ENCODE assay signal across 1 fruit fly cellular context in genomic region chrX:15860479-15860878, dm6.
TF ChIP-seq lines count a peak whose summit lies in the region.

No protein-coding gene starts in this region.

TF ChIP-seq in whole organism, embryonic, 481 proteins besides CTCF, POLR2A, EP300 and RAD21 (continued from another document):
- TF ChIP-seq CG2678 (tag; optimal IDR thresholded peaks at IDR 0.05; lab: Kevin White, UChicago) (peak; percentile 11), crc (GFP tag; optimal IDR thresholded peaks at IDR 0.05; lab: Kevin White, UChicago) (no peak), corto (GFP tag; optimal IDR thresholded peaks at IDR 0.05; lab: Kevin White, UChicago) (no peak), GATAe (GFP tag; conservative IDR thresholded peaks at IDR 0.05; lab: Robert Waterston, UW) (peak; percentile 59), CG6683 (GFP tag; optimal IDR thresholded peaks at IDR 0.05; lab: Kevin White, UChicago) (no peak), CG10209 (GFP tag; optimal IDR thresholded peaks at IDR 0.05; lab: Kevin White, UChicago) (no peak), Sox100B (GFP tag; optimal IDR thresholded peaks at IDR 0.05; lab: Kevin White, UChicago) (no peak), Scr (GFP tag; IDR thresholded peaks at IDR 0.05; lab: Robert Waterston, UW; ENCODE audit: partially characterized antibody) (no peak), pan (optimal IDR thresholded peaks at IDR 0.05; lab: Kevin White, UChicago) (no peak), pan (GFP tag; optimal IDR thresholded peaks at IDR 0.05 in 1 of 2, IDR thresholded peaks at IDR 0.05 in 1 of 2) (peak in 1 of 2 experiments; percentile 69), CG15073 (GFP tag; optimal IDR thresholded peaks at IDR 0.05; lab: Kevin White, UChicago) (no peak), MBD-R2 (GFP tag; IDR thresholded peaks at IDR 0.05; lab: Robert Waterston, UW) (peak; percentile 41), trem (tag; optimal IDR thresholded peaks at IDR 0.05; lab: Kevin White, UChicago) (no peak), sna (GFP tag; IDR thresholded peaks at IDR 0.05; lab: Robert Waterston, UW; ENCODE audit: partially characterized antibody) (no peak), sima (GFP tag; optimal IDR thresholded peaks at IDR 0.05; lab: Kevin White, UChicago) (no peak), zfh2 (GFP tag; optimal IDR thresholded peaks at IDR 0.05; lab: Kevin White, UChicago) (no peak), maf-S (GFP tag; optimal IDR thresholded peaks at IDR 0.05; lab: Kevin White, UChicago) (no peak), CG3726 (GFP tag; IDR thresholded peaks at IDR 0.05; lab: Robert Waterston, UW) (no peak), CG8944 (GFP tag; optimal IDR thresholded peaks at IDR 0.05; lab: Kevin White, UChicago) (no peak), Oaz (GFP tag; IDR thresholded peaks at IDR 0.05; lab: Robert Waterston, UW) (no peak), Tbp (GFP tag; optimal IDR thresholded peaks at IDR 0.05; lab: Kevin White, UChicago) (no peak), CG3065 (GFP tag; optimal IDR thresholded peaks at IDR 0.05; lab: Kevin White, UChicago) (no peak), CG10366 (GFP tag; IDR thresholded peaks at IDR 0.05; lab: Robert Waterston, UW) (no peak), CG14710 (tag; optimal IDR thresholded peaks at IDR 0.05; lab: Kevin White, UChicago) (no peak), fd64A (GFP tag; optimal IDR thresholded peaks at IDR 0.05; lab: Kevin White, UChicago) (no peak), CG18599 (GFP tag; optimal IDR thresholded peaks at IDR 0.05; lab: Kevin White, UChicago) (no peak), ap (GFP tag; IDR thresholded peaks at IDR 0.05; lab: Robert Waterston, UW) (no peak), pb (GFP tag; optimal IDR thresholded peaks at IDR 0.05; lab: Kevin White, UChicago) (no peak), CG18764 (GFP tag; optimal IDR thresholded peaks at IDR 0.05; lab: Kevin White, UChicago) (no peak), chm (GFP tag; IDR thresholded peaks at IDR 0.05; lab: Robert Waterston, UW) (0 out of 2 replicates have a peak, but pooled peaks have one; percentile 62), jigr1 (GFP tag; IDR thresholded peaks at IDR 0.05; lab: Robert Waterston, UW) (no peak), dati (GFP tag; IDR thresholded peaks at IDR 0.05; lab: Robert Waterston, UW) (no peak), p53 (GFP tag; optimal IDR thresholded peaks at IDR 0.05; lab: Kevin White, UChicago) (no peak), BtbVII (GFP tag; optimal IDR thresholded peaks at IDR 0.05; lab: Kevin White, UChicago) (peak; percentile 30), CG4328 (GFP tag; optimal IDR thresholded peaks at IDR 0.05; lab: Kevin White, UChicago) (peak; percentile 50), CG15514 (GFP tag; optimal IDR thresholded peaks at IDR 0.05; lab: Kevin White, UChicago) (peak; percentile 24), unpg (GFP tag; optimal IDR thresholded peaks at IDR 0.05; lab: Kevin White, UChicago) (peak; percentile 11), hb (GFP tag; IDR thresholded peaks at IDR 0.05; lab: Robert Waterston, UW; ENCODE audit: partially characterized antibody) (no peak), CG10565 (GFP tag; optimal IDR thresholded peaks at IDR 0.05; lab: Kevin White, UChicago) (no peak), CG4282 (GFP tag; optimal IDR thresholded peaks at IDR 0.05; lab: Kevin White, UChicago) (peak; percentile 33), E2f1 (GFP tag; IDR thresholded peaks at IDR 0.05; lab: Robert Waterston, UW) (no peak), Usf (GFP tag; optimal IDR thresholded peaks at IDR 0.05; lab: Kevin White, UChicago) (no peak), CG14667 (GFP tag; IDR thresholded peaks at IDR 0.05; lab: Robert Waterston, UW) (no peak), CG4360 (GFP tag; IDR thresholded peaks at IDR 0.05; lab: Robert Waterston, UW) (no peak), HLH54F (GFP tag; optimal IDR thresholded peaks at IDR 0.05; lab: Kevin White, UChicago) (no peak), luna (GFP tag; optimal IDR thresholded peaks at IDR 0.05; lab: Kevin White, UChicago) (no peak), cas (GFP tag; IDR thresholded peaks at IDR 0.05; lab: Robert Waterston, UW) (no peak), CG1603 (tag; optimal IDR thresholded peaks at IDR 0.05; lab: Kevin White, UChicago) (peak; percentile 39), Hr3 (GFP tag; optimal IDR thresholded peaks at IDR 0.05; lab: Kevin White, UChicago) (no peak), pho (GFP tag; optimal IDR thresholded peaks at IDR 0.05; lab: Kevin White, UChicago) (peak; percentile 19), CG11696 (GFP tag; IDR thresholded peaks at IDR 0.05; lab: Robert Waterston, UW) (no peak), Ssrp (tag; optimal IDR thresholded peaks at IDR 0.05; lab: Kevin White, UChicago) (no peak), CG10321 (GFP tag; IDR thresholded peaks at IDR 0.05; lab: Robert Waterston, UW) (peak; percentile 99), lab (GFP tag; optimal IDR thresholded peaks at IDR 0.05; lab: Kevin White, UChicago) (peak; percentile 47), Doc3 (GFP tag; IDR thresholded peaks at IDR 0.05; lab: Robert Waterston, UW; ENCODE audit: partially characterized antibody) (no peak), CG16815 (GFP tag; optimal IDR thresholded peaks at IDR 0.05; lab: Kevin White, UChicago) (no peak), Hmr (GFP tag; optimal IDR thresholded peaks at IDR 0.05; lab: Kevin White, UChicago) (peak; percentile 61), eve (GFP tag; optimal IDR thresholded peaks at IDR 0.05; lab: Kevin White, UChicago) (no peak), CG3838 (GFP tag; optimal IDR thresholded peaks at IDR 0.05; lab: Kevin White, UChicago) (no peak), bcd (GFP tag; optimal IDR thresholded peaks at IDR 0.05; lab: Kevin White, UChicago) (peak; percentile 1), CG14014 (GFP tag; IDR thresholded peaks at IDR 0.05; lab: Robert Waterston, UW) (no peak), fu2 (GFP tag; optimal IDR thresholded peaks at IDR 0.05; lab: Kevin White, UChicago) (no peak), CHES-1-like (GFP tag; optimal IDR thresholded peaks at IDR 0.05; lab: Kevin White, UChicago) (peak; percentile 47), CG1233 (GFP tag; optimal IDR thresholded peaks at IDR 0.05; lab: Kevin White, UChicago) (no peak), CG3847 (GFP tag; IDR thresholded peaks at IDR 0.05; lab: Robert Waterston, UW) (peak; percentile 31; the same call in 1 of the 2 replicates), CG2889 (GFP tag; IDR thresholded peaks at IDR 0.05; lab: Robert Waterston, UW) (no peak), CG12299 (tag; optimal IDR thresholded peaks at IDR 0.05; lab: Kevin White, UChicago) (no peak), zen (tag; optimal IDR thresholded peaks at IDR 0.05; lab: Kevin White, UChicago) (no peak), Dref (GFP tag; IDR thresholded peaks at IDR 0.05; lab: Robert Waterston, UW) (peak; percentile 37; the same call in 1 of the 2 replicates), Spps (tag; optimal IDR thresholded peaks at IDR 0.05; lab: Kevin White, UChicago) (no peak), sqz (GFP tag; optimal IDR thresholded peaks at IDR 0.05; lab: Kevin White, UChicago) (peak; percentile 99), CG2120 (GFP tag; optimal IDR thresholded peaks at IDR 0.05; lab: Kevin White, UChicago) (peak; percentile 25), CG17186 (GFP tag; optimal IDR thresholded peaks at IDR 0.05; lab: Kevin White, UChicago) (no peak), Ravus (GFP tag; IDR thresholded peaks at IDR 0.05; lab: Robert Waterston, UW) (no peak), crp (GFP tag; optimal IDR thresholded peaks at IDR 0.05; lab: Kevin White, UChicago) (no peak), CG2129 (GFP tag; IDR thresholded peaks at IDR 0.05; lab: Robert Waterston, UW; ENCODE audit: partially characterized antibody) (no peak), nom (GFP tag; optimal IDR thresholded peaks at IDR 0.05; lab: Kevin White, UChicago) (peak; percentile 74), knrl (GFP tag; IDR thresholded peaks at IDR 0.05; lab: Robert Waterston, UW; ENCODE audit: partially characterized antibody) (peak; percentile 19; the same call in 1 of the 3 replicates), ewg (GFP tag; optimal IDR thresholded peaks at IDR 0.05; lab: Kevin White, UChicago) (peak; percentile 66), trh (GFP tag; optimal IDR thresholded peaks at IDR 0.05; lab: Kevin White, UChicago) (no peak), CG11723 (GFP tag; optimal IDR thresholded peaks at IDR 0.05; lab: Kevin White, UChicago) (no peak), E2f2 (GFP tag; IDR thresholded peaks at IDR 0.05; lab: Robert Waterston, UW) (0 out of 2 replicates have a peak, but pooled peaks have one; percentile 25), HmgZ (tag; optimal IDR thresholded peaks at IDR 0.05; lab: Kevin White, UChicago) (peak; percentile 50), sisA (GFP tag; IDR thresholded peaks at IDR 0.05; lab: Robert Waterston, UW) (no peak), Fer3 (tag; optimal IDR thresholded peaks at IDR 0.05; lab: Kevin White, UChicago) (no peak), D19A (tag; optimal IDR thresholded peaks at IDR 0.05; lab: Kevin White, UChicago) (peak; percentile 1), Dbx (GFP tag; IDR thresholded peaks at IDR 0.05; lab: Robert Waterston, UW) (0 out of 3 replicates have a peak, but pooled peaks have one; percentile 22), ac (GFP tag; optimal IDR thresholded peaks at IDR 0.05; lab: Kevin White, UChicago) (no peak), inv (GFP tag; IDR thresholded peaks at IDR 0.05; lab: Robert Waterston, UW; ENCODE audit: partially characterized antibody) (no peak; the same call in 1 of the 2 replicates), CG10431 (GFP tag; optimal IDR thresholded peaks at IDR 0.05; lab: Kevin White, UChicago) (peak; percentile 28)
